Fruit fly (Drosophila melanogaster) whole organism: ENCODE data around the gene Msr-110.

Experiments used
- CG8478 ChIP-seq: fragments of >200 bp; optimal IDR thresholded peaks from 2 replicates; lab custom pipeline; 2018; ENCODE audit warnings: inconsistent platforms
- Dll ChIP-seq: fragments of >200 bp; optimal IDR thresholded peaks from 2 replicates; lab custom pipeline; 2017
- EcR ChIP-seq, 2 experiments: fragments of >200 bp; optimal IDR thresholded peaks; 2 replicates each; lab custom pipeline; 2017; ENCODE audit warnings: missing biosample characterization in 2 of 2, missing genetic modification characterization in 2 of 2, missing genetic modification reagents in 2 of 2
- pan ChIP-seq: fragments of >200 bp; optimal IDR thresholded peaks from 2 replicates; lab custom pipeline; 2017
- psq ChIP-seq: fragments of >200 bp; optimal IDR thresholded peaks from 2 replicates; lab custom pipeline; 2017
- usp ChIP-seq: fragments of >200 bp; optimal IDR thresholded peaks from 2 replicates; lab custom pipeline; 2017; ENCODE audit warnings: missing biosample characterization, missing genetic modification characterization, mixed read lengths

dm6 chr3L:5554377-5554776 is 22.8 kb downstream of the Msr-110 start:
- TF ChIP-seq psq (lab: Kevin White, UChicago) (no peak), usp (GFP tag; lab: Kevin White, UChicago) (no peak), pan (no peak), EcR (GFP tag; optimal IDR thresholded peaks at IDR 0.05; lab: Kevin White, UChicago) (no peak), Dll (lab: Kevin White, UChicago) (no peak), CG8478 (lab: Kevin White, UChicago) (no peak)
